Fruit fly (Drosophila melanogaster) whole organism, embryonic: Measurements from ENCODE around the gene phol.
A peak's percentile ranks its signal among the peaks of the same experiment; 100 is the strongest.

Source experiments
- Antp ChIP-seq: fragments of 200-800 bp; sonication (Bioruptor generic); optimal IDR thresholded peaks from 3 replicates; lab custom pipeline; 2016; ENCODE audit warnings: missing biosample characterization, missing genetic modification characterization
- B-H1 ChIP-seq: fragments of 200-800 bp; sonication (Bioruptor generic); IDR thresholded peaks from 3 replicates; pipeline ENCODE4 v1.3.6; 2022; ENCODE audit warnings: missing biosample characterization, missing genetic modification characterization
- CG12071 ChIP-seq: fragments of 200-800 bp; sonication (Bioruptor generic); optimal IDR thresholded peaks from 3 replicates; lab custom pipeline; 2018; ENCODE audit warnings: missing biosample characterization, mild to moderate bottlenecking, missing genetic modification characterization
- CG12391 ChIP-seq: fragments of 200-800 bp; sonication (Bioruptor generic); optimal IDR thresholded peaks from 3 replicates; lab custom pipeline; 2018; ENCODE audit warnings: missing biosample characterization, mild to moderate bottlenecking, missing genetic modification characterization, moderate library complexity
- CG12942 ChIP-seq: fragments of 200-800 bp; sonication (Bioruptor generic); optimal IDR thresholded peaks from 3 replicates; lab custom pipeline; 2016; ENCODE audit warnings: missing biosample characterization, missing genetic modification characterization
- CG15269 ChIP-seq: fragments of 200-800 bp; sonication (Bioruptor generic); optimal IDR thresholded peaks from 2 replicates; lab custom pipeline; 2018; ENCODE audit warnings: missing biosample characterization, mild to moderate bottlenecking, missing genetic modification characterization, moderate library complexity
- CG15601 ChIP-seq: fragments of 200-800 bp; sonication (Bioruptor generic); optimal IDR thresholded peaks from 3 replicates; lab custom pipeline; 2019; ENCODE audit warnings: missing biosample characterization, mild to moderate bottlenecking, missing genetic modification characterization, moderate library complexity
- CG1602 ChIP-seq: fragments of 200-800 bp; sonication (Bioruptor generic); optimal IDR thresholded peaks from 3 replicates; lab custom pipeline; 2016; ENCODE audit warnings: missing biosample characterization, missing genetic modification characterization
- CG16815 ChIP-seq: fragments of 200-800 bp; sonication (Bioruptor generic); optimal IDR thresholded peaks from 3 replicates; lab custom pipeline; 2017; ENCODE audit warnings: missing biosample characterization, mild to moderate bottlenecking, missing genetic modification characterization
- CG16863 ChIP-seq: fragments of 200-800 bp; sonication (Bioruptor generic); optimal IDR thresholded peaks from 3 replicates; lab custom pipeline; 2016; ENCODE audit warnings: missing biosample characterization, missing genetic modification characterization
- CG2116 ChIP-seq: fragments of 200-800 bp; sonication (Bioruptor generic); optimal IDR thresholded peaks from 3 replicates; lab custom pipeline; 2018; ENCODE audit warnings: missing biosample characterization, mild to moderate bottlenecking, missing genetic modification characterization
- CG32772 ChIP-seq: fragments of 200-800 bp; sonication (Bioruptor generic); IDR thresholded peaks from 2 replicates; pipeline ENCODE4 v1.3.6; 2022; ENCODE audit warnings: missing biosample characterization, missing genetic modification characterization
- CG3407 ChIP-seq: fragments of 200-800 bp; sonication (Bioruptor generic); optimal IDR thresholded peaks from 2 replicates; lab custom pipeline; 2018; ENCODE audit warnings: missing biosample characterization, mild to moderate bottlenecking, missing genetic modification characterization
- CG34376 ChIP-seq: fragments of 200-800 bp; sonication (Bioruptor generic); optimal IDR thresholded peaks from 2 replicates; lab custom pipeline; 2018; ENCODE audit warnings: missing biosample characterization, mild to moderate bottlenecking, missing genetic modification characterization
- CG4328 ChIP-seq: fragments of 200-800 bp; sonication (Bioruptor generic); optimal IDR thresholded peaks from 3 replicates; lab custom pipeline; 2017; ENCODE audit warnings: missing biosample characterization, missing genetic modification reagents, missing genetic modification characterization
- CG4360 ChIP-seq: fragments of 200-800 bp; sonication (Bioruptor generic); IDR thresholded peaks from 2 replicates; pipeline ENCODE4 v1.3.6; 2022; ENCODE audit warnings: missing biosample characterization, missing genetic modification characterization
- CG4707 ChIP-seq: fragments of 200-800 bp; sonication (Bioruptor generic); optimal IDR thresholded peaks from 2 replicates; lab custom pipeline; 2018; ENCODE audit warnings: missing biosample characterization, mild to moderate bottlenecking, missing genetic modification characterization, moderate library complexity
- CG7963 ChIP-seq: fragments of 200-800 bp; sonication (Bioruptor generic); IDR thresholded peaks from 3 replicates; pipeline ENCODE4 v1.3.6; 2022; ENCODE audit warnings: missing biosample characterization, missing genetic modification characterization; ENCODE audit not compliant: partially characterized antibody
- CG9609 ChIP-seq: fragments of 200-800 bp; sonication (Bioruptor generic); optimal IDR thresholded peaks from 3 replicates; lab custom pipeline; 2016; ENCODE audit warnings: missing biosample characterization, missing genetic modification characterization
- CkIIα-i1 ChIP-seq: fragments of 200-800 bp; sonication (Bioruptor generic); IDR thresholded peaks from 2 replicates; pipeline ENCODE4 v1.3.6; 2022; ENCODE audit warnings: missing biosample characterization, missing genetic modification characterization
- CoRest ChIP-seq: fragments of 200-800 bp; sonication (Bioruptor generic); optimal IDR thresholded peaks from 3 replicates; lab custom pipeline; 2018; ENCODE audit warnings: missing biosample characterization, mild to moderate bottlenecking, missing genetic modification characterization, moderate library complexity
- Drgx ChIP-seq: fragments of 200-800 bp; sonication (Bioruptor generic); IDR thresholded peaks from 2 replicates; pipeline ENCODE4 v1.3.6; 2022; ENCODE audit warnings: missing biosample characterization, missing genetic modification characterization
- Fer1 ChIP-seq: fragments of 200-800 bp; sonication (Bioruptor generic); optimal IDR thresholded peaks from 2 replicates; lab custom pipeline; 2017; ENCODE audit warnings: missing biosample characterization, mild to moderate bottlenecking, missing genetic modification characterization
- H2.0 ChIP-seq: fragments of 200-800 bp; sonication (Bioruptor generic); IDR thresholded peaks from 2 replicates; pipeline ENCODE4 v1.3.6; 2022; ENCODE audit warnings: missing biosample characterization, missing genetic modification characterization
- HHEX ChIP-seq: fragments of 200-800 bp; sonication (Bioruptor generic); optimal IDR thresholded peaks from 3 replicates; lab custom pipeline; 2017; ENCODE audit warnings: missing biosample characterization, mild to moderate bottlenecking, missing genetic modification characterization, missing genetic modification reagents
- HLH4C ChIP-seq: fragments of 200-800 bp; sonication (Bioruptor generic); IDR thresholded peaks from 3 replicates; pipeline ENCODE4 v1.3.6; 2022; ENCODE audit warnings: missing biosample characterization, missing genetic modification characterization; ENCODE audit not compliant: partially characterized antibody
- HmgZ ChIP-seq: fragments of 200-800 bp; sonication (Bioruptor generic); optimal IDR thresholded peaks from 2 replicates; lab custom pipeline; 2018; ENCODE audit warnings: missing biosample characterization, mild to moderate bottlenecking, missing genetic modification characterization
- Oli ChIP-seq: fragments of 200-800 bp; sonication (Bioruptor generic); optimal IDR thresholded peaks from 2 replicates; lab custom pipeline; 2018; ENCODE audit warnings: missing biosample characterization, mild to moderate bottlenecking, missing genetic modification characterization, moderate library complexity
- Opbp ChIP-seq: fragments of 200-800 bp; sonication (Bioruptor generic); IDR thresholded peaks from 3 replicates; pipeline ENCODE4 v1.3.6; 2022; ENCODE audit warnings: missing biosample characterization, missing genetic modification characterization; ENCODE audit not compliant: partially characterized antibody
- Six4 ChIP-seq: fragments of 200-800 bp; sonication (Bioruptor generic); optimal IDR thresholded peaks from 2 replicates; lab custom pipeline; 2016; ENCODE audit warnings: missing biosample characterization, missing genetic modification characterization
- Taf1 ChIP-seq: fragments of 200-800 bp; sonication (Bioruptor generic); IDR thresholded peaks from 2 replicates; pipeline ENCODE4 v1.3.6; 2022; ENCODE audit warnings: missing biosample characterization, missing genetic modification characterization
- al ChIP-seq: fragments of 200-800 bp; sonication (Bioruptor generic); IDR thresholded peaks from 2 replicates; pipeline ENCODE4 v1.3.6; 2022; ENCODE audit warnings: missing biosample characterization, missing genetic modification characterization
- bigmax ChIP-seq: fragments of 200-800 bp; sonication (Bioruptor generic); optimal IDR thresholded peaks from 2 replicates; lab custom pipeline; 2018; ENCODE audit warnings: missing biosample characterization, mild to moderate bottlenecking, missing genetic modification characterization
- bsh ChIP-seq, 2 experiments: fragments of 200-800 bp; sonication (Bioruptor generic); optimal IDR thresholded peaks; 2 replicates each; lab custom pipeline; 2017 to 2018; ENCODE audit warnings: mild to moderate bottlenecking in 2 of 2, missing biosample characterization in 2 of 2, missing genetic modification characterization in 2 of 2, moderate library complexity in 1 of 2
- crp ChIP-seq, 2 experiments: fragments of 200-800 bp; sonication (Bioruptor generic); optimal IDR thresholded peaks; 2 replicates in 1 of 2; 3 replicates in 1 of 2; lab custom pipeline; 2017; ENCODE audit warnings: missing biosample characterization in 2 of 2, missing genetic modification characterization in 2 of 2, mild to moderate bottlenecking in 1 of 2, moderate library complexity in 1 of 2
- da ChIP-seq: fragments of 200-800 bp; sonication (Bioruptor generic); optimal IDR thresholded peaks from 2 replicates; lab custom pipeline; 2016; ENCODE audit warnings: missing biosample characterization, missing genetic modification characterization
- exex ChIP-seq: fragments of 200-800 bp; sonication (Bioruptor generic); optimal IDR thresholded peaks from 4 replicates; lab custom pipeline; 2018; ENCODE audit warnings: missing biosample characterization, mild to moderate bottlenecking, missing genetic modification characterization, moderate library complexity
- fd64A ChIP-seq: fragments of 200-800 bp; sonication (Bioruptor generic); optimal IDR thresholded peaks from 3 replicates; lab custom pipeline; 2018; ENCODE audit warnings: missing biosample characterization, mild to moderate bottlenecking, missing genetic modification characterization
- gro ChIP-seq: fragments of 200-800 bp; sonication (Bioruptor generic); optimal IDR thresholded peaks from 2 replicates; lab custom pipeline; 2016; ENCODE audit warnings: missing biosample characterization, missing genetic modification characterization
- jigr1 ChIP-seq: fragments of 200-800 bp; sonication (Bioruptor generic); IDR thresholded peaks from 3 replicates; pipeline ENCODE4 v1.3.6; 2022; ENCODE audit warnings: missing biosample characterization, missing genetic modification characterization
- ken ChIP-seq: fragments of 200-800 bp; sonication (Bioruptor generic); IDR thresholded peaks from 3 replicates; pipeline ENCODE4 v1.3.6; 2022; ENCODE audit warnings: missing biosample characterization, missing genetic modification characterization
- lmd ChIP-seq: fragments of 200-800 bp; sonication (Bioruptor generic); IDR thresholded peaks from 2 replicates; pipeline ENCODE4 v1.3.6; 2022; ENCODE audit warnings: missing biosample characterization, missing genetic modification characterization
- luna ChIP-seq: fragments of 200-800 bp; sonication (Bioruptor generic); optimal IDR thresholded peaks from 2 replicates; lab custom pipeline; 2016; ENCODE audit warnings: missing biosample characterization, missing genetic modification characterization
- maf-S ChIP-seq: fragments of 200-800 bp; sonication (Bioruptor generic); optimal IDR thresholded peaks from 2 replicates; lab custom pipeline; 2016; ENCODE audit warnings: missing biosample characterization, missing genetic modification characterization
- nom ChIP-seq: fragments of 200-800 bp; sonication (Bioruptor generic); optimal IDR thresholded peaks from 2 replicates; lab custom pipeline; 2017; ENCODE audit warnings: missing biosample characterization, missing genetic modification characterization, mild to moderate bottlenecking, moderate library complexity, missing genetic modification reagents
- pum ChIP-seq: fragments of 200-800 bp; sonication (Bioruptor generic); optimal IDR thresholded peaks from 2 replicates; lab custom pipeline; 2016; ENCODE audit warnings: missing biosample characterization, missing genetic modification characterization
- pzg ChIP-seq: fragments of 200-800 bp; sonication (Bioruptor generic); optimal IDR thresholded peaks from 3 replicates; lab custom pipeline; 2018; ENCODE audit warnings: missing biosample characterization, mild to moderate bottlenecking, missing genetic modification characterization, moderate library complexity
- sqz ChIP-seq: fragments of 200-800 bp; sonication (Bioruptor generic); optimal IDR thresholded peaks from 3 replicates; lab custom pipeline; 2018; ENCODE audit warnings: missing biosample characterization, mild to moderate bottlenecking, missing genetic modification characterization
- tna ChIP-seq: fragments of 200-800 bp; sonication (Bioruptor generic); IDR thresholded peaks from 2 replicates; pipeline ENCODE4 v1.3.6; 2022; ENCODE audit warnings: missing biosample characterization, missing genetic modification characterization; ENCODE audit not compliant: partially characterized antibody
- ttk ChIP-seq: fragments of 200-800 bp; sonication (Bioruptor generic); IDR thresholded peaks from 2 replicates; pipeline ENCODE4 v2.1.2; 2022; ENCODE audit warnings: missing biosample characterization, missing genetic modification characterization
- wek ChIP-seq: fragments of 200-800 bp; sonication (Bioruptor generic); optimal IDR thresholded peaks from 3 replicates; lab custom pipeline; 2018; ENCODE audit warnings: missing biosample characterization, mild to moderate bottlenecking, missing genetic modification characterization, moderate library complexity
- yki ChIP-seq: fragments of >200 bp; optimal IDR thresholded peaks from 3 replicates; lab custom pipeline; 2018

Gene phol

DNA sequence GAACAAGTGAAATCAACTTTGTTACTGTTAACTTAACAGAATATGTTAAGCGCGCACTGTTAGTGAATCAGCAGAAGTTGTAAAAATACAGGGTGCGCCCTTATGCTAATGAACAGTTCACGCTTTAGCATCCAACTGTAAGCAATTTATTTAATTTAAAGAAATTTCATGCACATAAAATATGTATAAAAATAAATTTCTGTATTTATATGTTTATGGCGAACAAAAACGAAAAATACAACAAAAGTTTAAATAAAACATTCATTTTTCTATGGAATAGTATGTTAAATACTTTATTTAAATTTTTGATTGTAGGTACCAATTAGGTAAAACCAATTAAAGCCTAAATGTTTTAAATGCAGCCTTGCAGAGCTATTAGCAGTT, 31.6 kb downstream of the phol start (continued):
- TF ChIP-seq Six4: no peak
- peak in 1 of 2 experiments; percentile 61 for TF ChIP-seq bsh (GFP tag; optimal IDR thresholded peaks at IDR 0.05; lab: Kevin White, UChicago)
- TF ChIP-seq CG2116 (GFP tag; lab: Kevin White, UChicago): peak; percentile 43
- no peak for TF ChIP-seq H2.0 (GFP tag; lab: Robert Waterston, UW)
- no peak for TF ChIP-seq CG4707
- TF ChIP-seq ttk: no peak
- no peak for TF ChIP-seq ken (GFP tag; lab: Robert Waterston, UW)
- no peak for TF ChIP-seq sqz (GFP tag; lab: Kevin White, UChicago)
- no peak for TF ChIP-seq exex (tag; lab: Kevin White, UChicago)
- peak; percentile 5 for TF ChIP-seq CG12942 (GFP tag; lab: Kevin White, UChicago)
- TF ChIP-seq Antp (GFP tag; lab: Kevin White, UChicago): no peak
- TF ChIP-seq maf-S (GFP tag; lab: Kevin White, UChicago): no peak
- TF ChIP-seq bigmax: no peak
- peak; percentile 6 for TF ChIP-seq nom
- TF ChIP-seq CG1602: no peak
- TF ChIP-seq al (GFP tag; lab: Robert Waterston, UW): no peak
- TF ChIP-seq CG32772: no peak
- peak; percentile 39 for TF ChIP-seq CG15601 (tag; lab: Kevin White, UChicago)
- TF ChIP-seq CG3407: no peak
- peak; percentile 5 for TF ChIP-seq CG12071
- TF ChIP-seq CG4360 (GFP tag; lab: Robert Waterston, UW): no peak
- TF ChIP-seq HHEX (GFP tag; lab: Kevin White, UChicago): peak; percentile 57
- TF ChIP-seq CG7963 (GFP tag; lab: Robert Waterston, UW): no peak
- no peak for TF ChIP-seq fd64A (GFP tag; lab: Kevin White, UChicago)
- no peak for TF ChIP-seq pzg (GFP tag; lab: Kevin White, UChicago)
- no peak for TF ChIP-seq gro (GFP tag; lab: Kevin White, UChicago)
- peak; percentile 32 for TF ChIP-seq CoRest
- no peak for TF ChIP-seq wek (GFP tag; lab: Kevin White, UChicago)
- TF ChIP-seq CG12391 (tag; lab: Kevin White, UChicago): peak; percentile 56
- TF ChIP-seq CG16815 (GFP tag; lab: Kevin White, UChicago): no peak
- TF ChIP-seq Fer1 (GFP tag; lab: Kevin White, UChicago): peak; percentile 43
- TF ChIP-seq CG4328 (GFP tag; lab: Kevin White, UChicago): no peak
- no peak for TF ChIP-seq da
- no peak for TF ChIP-seq CG16863 (GFP tag; lab: Kevin White, UChicago)
- no peak for TF ChIP-seq CG9609
- TF ChIP-seq tna (GFP tag; lab: Robert Waterston, UW): no peak
- no peak for TF ChIP-seq pum (GFP tag; lab: Kevin White, UChicago)
- no peak for TF ChIP-seq CG34376 (GFP tag; lab: Kevin White, UChicago)
- TF ChIP-seq CkIIα-i1 (GFP tag; lab: Robert Waterston, UW): no peak
- no peak for TF ChIP-seq jigr1 (GFP tag; lab: Robert Waterston, UW)
- no peak for TF ChIP-seq Taf1
- no peak for TF ChIP-seq HmgZ (tag; lab: Kevin White, UChicago)
- no peak; the same call in 2 of the 3 replicates for TF ChIP-seq B-H1 (GFP tag; lab: Robert Waterston, UW)
- peak; percentile 70 for TF ChIP-seq CG15269
- peak in 1 of 2 experiments; percentile 8 for TF ChIP-seq crp (GFP tag; optimal IDR thresholded peaks at IDR 0.05; lab: Kevin White, UChicago)
- no peak for TF ChIP-seq Drgx
- no peak for TF ChIP-seq HLH4C (GFP tag; lab: Robert Waterston, UW)
- TF ChIP-seq luna (GFP tag; lab: Kevin White, UChicago): no peak
- TF ChIP-seq lmd (GFP tag; lab: Robert Waterston, UW): no peak
- TF ChIP-seq Oli (tag; lab: Kevin White, UChicago): peak; percentile 2
- TF ChIP-seq Opbp (GFP tag; lab: Robert Waterston, UW): no peak
- TF ChIP-seq yki (lab: Kevin White, UChicago): no peak
